Worm (Caenorhabditis elegans): ENCODE results near the gene cyp-35B3.

The cyp-35B3 gene

ce11 chrV:3935892-3936478, 9.2 kb upstream of the cyp-35B3 start, which contains the start of gene cyp-35A5:
Gene cyp-35A5 (plus strand): TSS chrV:3936326.
- TF ChIP-seq B0310.2 (tag; optimal IDR thresholded peaks at IDR 0.05) (no peak), ceh-13 (GFP tag; optimal IDR thresholded peaks at IDR 0.05) (no peak), pes-1 (GFP tag; IDR thresholded peaks at IDR 0.05) (no peak), tra-4 (tag; optimal IDR thresholded peaks at IDR 0.05) (no peak), flt-1 (GFP tag; IDR thresholded peaks at IDR 0.05) (no peak), scrt-1 (GFP tag; IDR thresholded peaks at IDR 0.05) (no peak), hmbx-1 (tag; optimal IDR thresholded peaks at IDR 0.05) (no peak), ceh-36 (tag; optimal IDR thresholded peaks at IDR 0.05) (no peak)

- TF ChIP-seq aly-1 (tag; optimal IDR thresholded peaks at IDR 0.05) (no peak), tra-4 (tag; optimal IDR thresholded peaks at IDR 0.05) (no peak), tbx-37 (GFP tag; conservative IDR thresholded peaks at IDR 0.05) (no peak), ets-7 (tag; optimal IDR thresholded peaks at IDR 0.05) (no peak), B0310.2 (tag; optimal IDR thresholded peaks at IDR 0.05) (no peak), pes-1 (GFP tag; IDR thresholded peaks at IDR 0.05) (no peak), ceh-13 (GFP tag; optimal IDR thresholded peaks at IDR 0.05) (no peak), scrt-1 (GFP tag; IDR thresholded peaks at IDR 0.05) (no peak), hmbx-1 (tag; optimal IDR thresholded peaks at IDR 0.05) (no peak), flt-1 (GFP tag; IDR thresholded peaks at IDR 0.05) (no peak), sea-1 (GFP tag; conservative IDR thresholded peaks at IDR 0.05) (no peak), ceh-36 (tag; optimal IDR thresholded peaks at IDR 0.05) (no peak), hnd-1 (tag; optimal IDR thresholded peaks at IDR 0.05) (no peak), hmg-4 (GFP tag; optimal IDR thresholded peaks at IDR 0.05) (no peak), tbx-11 (GFP tag; IDR thresholded peaks at IDR 0.05) (no peak), ama-1 (optimal IDR thresholded peaks at IDR 0.05) (no peak)
Observed at ce11 chrV:3938789-3939188, 6.4 kb upstream of the cyp-35B3 start, which contains the start of gene cyp-35B1. Gene cyp-35B1 (plus strand): TSS chrV:3939032.

- TF ChIP-seq aly-1 (tag; optimal IDR thresholded peaks at IDR 0.05) (no peak), tbx-37 (GFP tag; conservative IDR thresholded peaks at IDR 0.05) (no peak), flt-1 (GFP tag; IDR thresholded peaks at IDR 0.05) (no peak), hnd-1 (tag; optimal IDR thresholded peaks at IDR 0.05) (no peak), tbx-11 (GFP tag; IDR thresholded peaks at IDR 0.05) (no peak), ets-7 (tag; optimal IDR thresholded peaks at IDR 0.05) (no peak), tra-4 (tag; optimal IDR thresholded peaks at IDR 0.05) (no peak), B0310.2 (tag; optimal IDR thresholded peaks at IDR 0.05) (no peak), hmg-4 (GFP tag; optimal IDR thresholded peaks at IDR 0.05) (no peak), scrt-1 (GFP tag; IDR thresholded peaks at IDR 0.05) (no peak), ceh-13 (GFP tag; optimal IDR thresholded peaks at IDR 0.05) (no peak), F13C5.2 (tag; optimal IDR thresholded peaks at IDR 0.05) (no peak), hmbx-1 (tag; optimal IDR thresholded peaks at IDR 0.05) (no peak), ceh-36 (tag; optimal IDR thresholded peaks at IDR 0.05) (no peak), ama-1 (optimal IDR thresholded peaks at IDR 0.05) (no peak), pes-1 (GFP tag; IDR thresholded peaks at IDR 0.05) (no peak), sea-1 (GFP tag; conservative IDR thresholded peaks at IDR 0.05) (no peak)
Observed at ce11 chrV:3941860-3942259, 3.3 kb upstream of the cyp-35B3 start, which contains the start of gene cyp-35B2. Gene cyp-35B2 (plus strand): TSS chrV:3942160.

- TF ChIP-seq ceh-36 (tag; optimal IDR thresholded peaks at IDR 0.05) (no peak), flt-1 (GFP tag; IDR thresholded peaks at IDR 0.05) (no peak), F13C5.2 (tag; optimal IDR thresholded peaks at IDR 0.05) (no peak), scrt-1 (GFP tag; IDR thresholded peaks at IDR 0.05) (no peak), aly-1 (tag; optimal IDR thresholded peaks at IDR 0.05) (no peak), hnd-1 (tag; optimal IDR thresholded peaks at IDR 0.05) (no peak), ama-1 (optimal IDR thresholded peaks at IDR 0.05) (no peak), sea-1 (GFP tag; conservative IDR thresholded peaks at IDR 0.05) (no peak), hmbx-1 (tag; optimal IDR thresholded peaks at IDR 0.05) (no peak), tbx-11 (GFP tag; IDR thresholded peaks at IDR 0.05) (no peak), ets-7 (tag; optimal IDR thresholded peaks at IDR 0.05) (no peak), ceh-13 (GFP tag; optimal IDR thresholded peaks at IDR 0.05) (no peak), tbx-37 (GFP tag; conservative IDR thresholded peaks at IDR 0.05) (no peak), hmg-4 (GFP tag; optimal IDR thresholded peaks at IDR 0.05) (no peak), B0310.2 (tag; optimal IDR thresholded peaks at IDR 0.05) (no peak), pes-1 (GFP tag; IDR thresholded peaks at IDR 0.05) (no peak), tra-4 (tag; optimal IDR thresholded peaks at IDR 0.05) (no peak)
Observed at ce11 chrV:3943364-3943763, 1.8 kb upstream of the cyp-35B3 start.

- TF ChIP-seq tbx-37 (GFP tag; conservative IDR thresholded peaks at IDR 0.05) = no peak
- TF ChIP-seq flt-1 (GFP tag; IDR thresholded peaks at IDR 0.05) = no peak
- TF ChIP-seq ceh-13 (GFP tag; optimal IDR thresholded peaks at IDR 0.05) = no peak
- TF ChIP-seq sea-1 (GFP tag; conservative IDR thresholded peaks at IDR 0.05) = no peak
- no peak for TF ChIP-seq tra-4 (tag; optimal IDR thresholded peaks at IDR 0.05)
- no peak for TF ChIP-seq F13C5.2 (tag; optimal IDR thresholded peaks at IDR 0.05)
- TF ChIP-seq scrt-1 (GFP tag; IDR thresholded peaks at IDR 0.05) = no peak
- no peak for TF ChIP-seq ets-7 (tag; optimal IDR thresholded peaks at IDR 0.05)
- TF ChIP-seq pes-1 (GFP tag; IDR thresholded peaks at IDR 0.05) = no peak
- TF ChIP-seq aly-1 (tag; optimal IDR thresholded peaks at IDR 0.05) = no peak
- no peak for TF ChIP-seq hmbx-1 (tag; optimal IDR thresholded peaks at IDR 0.05)
- TF ChIP-seq ceh-36 (tag; optimal IDR thresholded peaks at IDR 0.05) = no peak
Observed at ce11 chrV:3949723-3950122, 4.6 kb downstream of the cyp-35B3 start, which contains the start of gene dach-1. Gene dach-1 (plus strand): TSS chrV:3950023.

- TF ChIP-seq hmg-4 (GFP tag; optimal IDR thresholded peaks at IDR 0.05) = no peak
- TF ChIP-seq scrt-1 (GFP tag; IDR thresholded peaks at IDR 0.05) = no peak
- TF ChIP-seq tbx-37 (GFP tag; conservative IDR thresholded peaks at IDR 0.05) = no peak
- no peak for TF ChIP-seq hnd-1 (tag; optimal IDR thresholded peaks at IDR 0.05)
- TF ChIP-seq hmbx-1 (tag; optimal IDR thresholded peaks at IDR 0.05) = no peak
- TF ChIP-seq aly-1 (tag; optimal IDR thresholded peaks at IDR 0.05) = no peak
- TF ChIP-seq ama-1 (optimal IDR thresholded peaks at IDR 0.05) = no peak
- no peak for TF ChIP-seq pes-1 (GFP tag; IDR thresholded peaks at IDR 0.05)
- TF ChIP-seq ceh-13 (GFP tag; optimal IDR thresholded peaks at IDR 0.05) = no peak
Observed at ce11 chrV:3953739-3954138, 8.6 kb downstream of the cyp-35B3 start, which contains the start of gene str-247. Gene str-247 (plus strand): TSS chrV:3954039.

ce11 chrV:3957608-3958007, 12.5 kb downstream of the cyp-35B3 start, which contains the start of gene cyp-34A5:
Gene cyp-34A5 (minus strand): TSS chrV:3957708.
- TF ChIP-seq scrt-1 (GFP tag; IDR thresholded peaks at IDR 0.05) = no peak
- no peak for TF ChIP-seq sea-1 (GFP tag; conservative IDR thresholded peaks at IDR 0.05)
- no peak for TF ChIP-seq hnd-1 (tag; optimal IDR thresholded peaks at IDR 0.05)
- no peak for TF ChIP-seq ceh-36 (tag; optimal IDR thresholded peaks at IDR 0.05)
- no peak for TF ChIP-seq B0310.2 (tag; optimal IDR thresholded peaks at IDR 0.05)
- TF ChIP-seq hmbx-1 (tag; optimal IDR thresholded peaks at IDR 0.05) = no peak
- no peak for TF ChIP-seq pes-1 (GFP tag; IDR thresholded peaks at IDR 0.05)
- no peak for TF ChIP-seq ceh-13 (GFP tag; optimal IDR thresholded peaks at IDR 0.05)
- TF ChIP-seq aly-1 (tag; optimal IDR thresholded peaks at IDR 0.05) = no peak
- TF ChIP-seq flt-1 (GFP tag; IDR thresholded peaks at IDR 0.05) = no peak
- no peak for TF ChIP-seq tbx-11 (GFP tag; IDR thresholded peaks at IDR 0.05)
- no peak for TF ChIP-seq hmg-4 (GFP tag; optimal IDR thresholded peaks at IDR 0.05)
- TF ChIP-seq tbx-37 (GFP tag; conservative IDR thresholded peaks at IDR 0.05) = no peak
- TF ChIP-seq ets-7 (tag; optimal IDR thresholded peaks at IDR 0.05) = no peak
- no peak for TF ChIP-seq tra-4 (tag; optimal IDR thresholded peaks at IDR 0.05)
- no peak for TF ChIP-seq ama-1 (optimal IDR thresholded peaks at IDR 0.05)
- no peak for TF ChIP-seq F13C5.2 (tag; optimal IDR thresholded peaks at IDR 0.05)
